Worm (Caenorhabditis elegans): ENCODE results near the gene T05D4.5.
A peak's percentile ranks its signal among the peaks of the same experiment; 100 is the strongest.

Gene T05D4.5

ce11 chrIII:13549960-13550359, 30.7 kb upstream of the T05D4.5 start:
- TF ChIP-seq lsy-2 (tag; optimal IDR thresholded peaks at IDR 0.05) (peak in 1 of 2 experiments; percentile 9), ama-1 (optimal IDR thresholded peaks at IDR 0.05) (peak; percentile 32), C34F6.9 (tag; optimal IDR thresholded peaks at IDR 0.05) (no peak), ceh-82 (tag; optimal IDR thresholded peaks at IDR 0.05) (no peak), nhr-129 (tag; optimal IDR thresholded peaks at IDR 0.05) (peak; percentile 9), nhr-6 (tag; optimal IDR thresholded peaks at IDR 0.05) (no peak)

- no peak for TF ChIP-seq ztf-4 (tag; optimal IDR thresholded peaks at IDR 0.05)
- TF ChIP-seq lin-39 (tag; optimal IDR thresholded peaks at IDR 0.05), result no peak
- no peak for TF ChIP-seq nhr-10 (tag; optimal IDR thresholded peaks at IDR 0.05)
- TF ChIP-seq lin-11 (tag; optimal IDR thresholded peaks at IDR 0.05), result no peak
- no peak for TF ChIP-seq unc-39 (tag; optimal IDR thresholded peaks at IDR 0.05)
- TF ChIP-seq blmp-1 (tag; optimal IDR thresholded peaks at IDR 0.05; ENCODE audit: insufficient read depth), result no peak
- TF ChIP-seq nhr-6 (tag; optimal IDR thresholded peaks at IDR 0.05), result no peak
- TF ChIP-seq nhr-12 (tag; optimal IDR thresholded peaks at IDR 0.05), result no peak
- TF ChIP-seq R02D3.7 (tag; optimal IDR thresholded peaks at IDR 0.05), result no peak
- no peak for TF ChIP-seq ceh-82 (tag; optimal IDR thresholded peaks at IDR 0.05)
- TF ChIP-seq egl-27 (tag; optimal IDR thresholded peaks at IDR 0.05), result no peak
- no peak for TF ChIP-seq ceh-16 (tag; optimal IDR thresholded peaks at IDR 0.05)
- TF ChIP-seq ztf-1 (GFP tag; conservative IDR thresholded peaks at IDR 0.05), result no peak
- no peak for TF ChIP-seq lin-13 (GFP tag; optimal IDR thresholded peaks at IDR 0.05)
- TF ChIP-seq C34F6.9 (tag; optimal IDR thresholded peaks at IDR 0.05), result no peak
- TF ChIP-seq Y55F3AM.14 (GFP tag; optimal IDR thresholded peaks at IDR 0.05), result no peak
These were observed 25.4 kb upstream of the T05D4.5 start, which contains the start of gene scav-2 for ce11 chrIII:13555234-13555633. Gene scav-2 (minus strand): TSS chrIII:13555334.

- peak; percentile 40 for TF ChIP-seq blmp-1 (tag; optimal IDR thresholded peaks at IDR 0.05; ENCODE audit: insufficient read depth)
- no peak for TF ChIP-seq nhr-6 (tag; optimal IDR thresholded peaks at IDR 0.05)
These were observed 24.6 kb upstream of the T05D4.5 start for ce11 chrIII:13556039-13556438.

ce11 chrIII:13560715-13561114, 19.9 kb upstream of the T05D4.5 start:
- TF ChIP-seq ztf-11 (tag; optimal IDR thresholded peaks at IDR 0.05) (no peak), blmp-1 (tag; optimal IDR thresholded peaks at IDR 0.05; ENCODE audit: insufficient read depth) (peak; percentile 29)

- TF ChIP-seq nhr-77 (tag; optimal IDR thresholded peaks at IDR 0.05) (no peak), mdl-1 (tag; optimal IDR thresholded peaks at IDR 0.05) (no peak)
These were observed 19.4 kb upstream of the T05D4.5 start for ce11 chrIII:13561233-13561632.

- no peak for TF ChIP-seq nhr-25 (tag; optimal IDR thresholded peaks at IDR 0.05)
- no peak for TF ChIP-seq peb-1 (tag; optimal IDR thresholded peaks at IDR 0.05)
- TF ChIP-seq fos-1 (tag; optimal IDR thresholded peaks at IDR 0.05), result no peak
- peak; percentile 11 for TF ChIP-seq nhr-6 (tag; optimal IDR thresholded peaks at IDR 0.05)
- TF ChIP-seq zag-1 (tag; optimal IDR thresholded peaks at IDR 0.05), result peak; percentile 42
- TF ChIP-seq sma-9 (GFP tag; optimal IDR thresholded peaks at IDR 0.05), result peak; percentile 36
- no peak for TF ChIP-seq sma-9 (tag; optimal IDR thresholded peaks at IDR 0.05)
- no peak for TF ChIP-seq nhr-10 (tag; optimal IDR thresholded peaks at IDR 0.05)
- no peak for TF ChIP-seq blmp-1 (tag; optimal IDR thresholded peaks at IDR 0.05; ENCODE audit: insufficient read depth)
- no peak for TF ChIP-seq F13H6.1 (tag; optimal IDR thresholded peaks at IDR 0.05)
- no peak for TF ChIP-seq unc-39 (tag; optimal IDR thresholded peaks at IDR 0.05)
- no peak for TF ChIP-seq mdl-1 (tag; optimal IDR thresholded peaks at IDR 0.05)
- TF ChIP-seq gmeb-1 (tag; optimal IDR thresholded peaks at IDR 0.05), result no peak
- TF ChIP-seq C34F6.9 (tag; optimal IDR thresholded peaks at IDR 0.05), result no peak
- no peak for TF ChIP-seq dmd-4 (tag; optimal IDR thresholded peaks at IDR 0.05)
- TF ChIP-seq nhr-77 (tag; optimal IDR thresholded peaks at IDR 0.05), result no peak
- no peak for TF ChIP-seq elt-3 (tag; optimal IDR thresholded peaks at IDR 0.05)
- no peak for TF ChIP-seq egl-27 (tag; optimal IDR thresholded peaks at IDR 0.05)
- no peak for TF ChIP-seq nhr-21 (tag; optimal IDR thresholded peaks at IDR 0.05)
- no peak for TF ChIP-seq ZK546.5 (tag; optimal IDR thresholded peaks at IDR 0.05)
- no peak for TF ChIP-seq crh-2 (tag; optimal IDR thresholded peaks at IDR 0.05)
- no peak for TF ChIP-seq ztf-1 (GFP tag; conservative IDR thresholded peaks at IDR 0.05)
- TF ChIP-seq mab-5 (tag; optimal IDR thresholded peaks at IDR 0.05), result no peak
- no peak for TF ChIP-seq lin-39 (tag; optimal IDR thresholded peaks at IDR 0.05)
- TF ChIP-seq nhr-23 (tag; optimal IDR thresholded peaks at IDR 0.05), result no peak
- TF ChIP-seq alr-1 (tag; optimal IDR thresholded peaks at IDR 0.05), result no peak
- TF ChIP-seq unc-55 (GFP tag; optimal IDR thresholded peaks at IDR 0.05), result peak; percentile 29
- TF ChIP-seq lsy-2 (tag; optimal IDR thresholded peaks at IDR 0.05), result peak in 1 of 2 experiments; percentile 24
- TF ChIP-seq aly-2 (tag; optimal IDR thresholded peaks at IDR 0.05), result no peak
- no peak for TF ChIP-seq nhr-12 (tag; optimal IDR thresholded peaks at IDR 0.05)
- no peak for TF ChIP-seq unc-62 (GFP tag; optimal IDR thresholded peaks at IDR 0.05)
- TF ChIP-seq ceh-16 (tag; optimal IDR thresholded peaks at IDR 0.05), result no peak
- no peak for TF ChIP-seq snpc-4 (tag; optimal IDR thresholded peaks at IDR 0.05)
- peak; percentile 70 for TF ChIP-seq nhr-129 (tag; optimal IDR thresholded peaks at IDR 0.05)
These were observed 17.6 kb upstream of the T05D4.5 start, which contains the start of gene T05D4.2 for ce11 chrIII:13563000-13563522. Gene T05D4.2 (minus strand): TSS chrIII:13563082.
